Worm (Caenorhabditis elegans) whole organism, L1 larva: Measurements from ENCODE around the gene nhr-214.

Experiments used
- C04F5.9 ChIP-seq: sonication (generic microtip); optimal IDR thresholded peaks from 2 replicates; lab custom pipeline; 2016; ENCODE audit warnings: missing genetic modification characterization, missing compliant biosample characterization
- C16A3.4 ChIP-seq: fragments of 150-350 bp; optimal IDR thresholded peaks from 2 replicates; lab custom pipeline; 2014; ENCODE audit warnings: missing biosample characterization, missing genetic modification characterization
- F16B12.6 ChIP-seq: fragments of 150-350 bp; optimal IDR thresholded peaks from 2 replicates; lab custom pipeline; 2014; ENCODE audit warnings: missing biosample characterization, missing genetic modification characterization
- aha-1 ChIP-seq: fragments of 150-350 bp; optimal IDR thresholded peaks from 2 replicates; lab custom pipeline; 2014; ENCODE audit warnings: missing biosample characterization, missing genetic modification characterization
- ama-1 ChIP-seq: fragments of 150-350 bp; optimal IDR thresholded peaks from 2 replicates; lab custom pipeline; 2014
- blmp-1 ChIP-seq: fragments of 150-350 bp; optimal IDR thresholded peaks from 2 replicates; lab custom pipeline; 2014; ENCODE audit warnings: missing biosample characterization, missing genetic modification characterization
- ceh-63 ChIP-seq: fragments of 200-800 bp; sonication (Bioruptor generic); optimal IDR thresholded peaks from 2 replicates; lab custom pipeline; 2018; ENCODE audit warnings: mild to moderate bottlenecking, missing genetic modification characterization, missing compliant biosample characterization
- ceh-82 ChIP-seq, 3 experiments: fragments of 150-350 bp in 1 of 3; sonication (generic microtip) in 2 of 3; optimal IDR thresholded peaks; 2 replicates each; lab custom pipeline; 2014 to 2017; ENCODE audit warnings: missing biosample characterization in 3 of 3, missing genetic modification characterization in 3 of 3
- ceh-88 ChIP-seq: fragments of 200-800 bp; sonication (Bioruptor generic); IDR thresholded peaks from 2 replicates; pipeline ENCODE4 v1.3.6; 2022; ENCODE audit warnings: missing genetic modification characterization, missing compliant biosample characterization
- dpl-1 ChIP-seq, 3 experiments: fragments of 150-350 bp in 2 of 3; sonication (generic microtip) in 1 of 3; optimal IDR thresholded peaks; 2 replicates each; lab custom pipeline; 2014 to 2017; ENCODE audit warnings: missing biosample characterization in 3 of 3, missing genetic modification characterization in 3 of 3, missing genetic modification reagents in 3 of 3
- dsc-1 ChIP-seq: sonication (generic microtip); optimal IDR thresholded peaks from 2 replicates; lab custom pipeline; 2016; ENCODE audit warnings: mild to moderate bottlenecking, missing genetic modification characterization, missing compliant biosample characterization
- efl-3 ChIP-seq: fragments of 200-800 bp; sonication (Bioruptor generic); optimal IDR thresholded peaks from 2 replicates; lab custom pipeline; 2018; ENCODE audit warnings: mild to moderate bottlenecking, missing genetic modification characterization, missing compliant biosample characterization
- egl-13 ChIP-seq: sonication (generic microtip); optimal IDR thresholded peaks from 2 replicates; lab custom pipeline; 2016; ENCODE audit warnings: missing genotype, missing genetic modification reagents, missing genetic modification characterization, missing compliant biosample characterization
- egl-27 ChIP-seq, 2 experiments: fragments of 150-350 bp in 1 of 2; sonication (generic microtip); optimal IDR thresholded peaks; 3 replicates each; lab custom pipeline; 2017 to 2018; ENCODE audit warnings: missing biosample characterization in 2 of 2, missing genetic modification characterization in 2 of 2, missing genetic modification reagents in 2 of 2
- fkh-10 ChIP-seq: sonication (generic microtip); optimal IDR thresholded peaks from 2 replicates; lab custom pipeline; 2017; ENCODE audit warnings: missing biosample characterization, missing genetic modification reagents, missing genetic modification characterization
- fkh-4 ChIP-seq: sonication (generic microtip); optimal IDR thresholded peaks from 2 replicates; lab custom pipeline; 2016; ENCODE audit warnings: missing compliant biosample characterization, missing genetic modification characterization, borderline replicate concordance
- fkh-8 ChIP-seq: sonication (generic microtip); optimal IDR thresholded peaks from 2 replicates; lab custom pipeline; 2016; ENCODE audit warnings: mild to moderate bottlenecking, missing genetic modification characterization, missing compliant biosample characterization
- fos-1 ChIP-seq: fragments of 150-350 bp; optimal IDR thresholded peaks from 2 replicates; lab custom pipeline; 2014; ENCODE audit warnings: missing biosample characterization, missing genetic modification characterization
- grh-1 ChIP-seq: fragments of 200-800 bp; sonication (Bioruptor generic); IDR thresholded peaks from 2 replicates; pipeline ENCODE4 v1.3.6; 2022; ENCODE audit warnings: missing genetic modification reagents, missing genetic modification characterization, missing compliant biosample characterization
- hlh-17 ChIP-seq: fragments of 200-800 bp; sonication (Bioruptor generic); optimal IDR thresholded peaks from 2 replicates; lab custom pipeline; 2018; ENCODE audit warnings: missing genetic modification characterization, mild to moderate bottlenecking, missing compliant biosample characterization, moderate library complexity, borderline replicate concordance
- hlh-4 ChIP-seq: sonication (generic microtip); optimal IDR thresholded peaks from 2 replicates; lab custom pipeline; 2016; ENCODE audit warnings: mild to moderate bottlenecking, missing genetic modification characterization, missing compliant biosample characterization
- isw-1 ChIP-seq: fragments of 200-800 bp; sonication (Bioruptor generic); IDR thresholded peaks from 2 replicates; pipeline ENCODE4 v1.3.6; 2022; ENCODE audit warnings: missing genetic modification characterization, missing compliant biosample characterization
- lin-14 ChIP-seq: fragments of 200-800 bp; sonication (Bioruptor generic); optimal IDR thresholded peaks from 2 replicates; lab custom pipeline; 2018; ENCODE audit warnings: mild to moderate bottlenecking, missing genetic modification characterization, moderate library complexity, missing compliant biosample characterization
- lin-35 ChIP-seq, 2 experiments: fragments of 150-350 bp; optimal IDR thresholded peaks; 2 replicates each; lab custom pipeline; 2014; ENCODE audit warnings: missing biosample characterization in 2 of 2, missing genetic modification characterization in 2 of 2, missing genetic modification reagents in 2 of 2
- lsy-2 ChIP-seq, 2 experiments: fragments of 150-350 bp; optimal IDR thresholded peaks; 2 replicates each; lab custom pipeline; 2014; ENCODE audit warnings: missing biosample characterization in 2 of 2, missing genetic modification characterization in 2 of 2
- mab-9 ChIP-seq: fragments of 200-800 bp; sonication (Bioruptor generic); IDR thresholded peaks from 2 replicates; pipeline ENCODE4 v1.3.6; 2022; ENCODE audit warnings: missing genetic modification reagents, missing genetic modification characterization, missing compliant biosample characterization
- mdl-1 ChIP-seq, 2 experiments: fragments of 150-350 bp; optimal IDR thresholded peaks; 2 replicates each; lab custom pipeline; 2014 to 2017; ENCODE audit warnings: missing biosample characterization in 2 of 2, missing genetic modification characterization in 2 of 2, inconsistent platforms in 1 of 2
- mef-2 ChIP-seq: fragments of 150-350 bp; optimal IDR thresholded peaks from 2 replicates; lab custom pipeline; 2014; ENCODE audit warnings: missing biosample characterization, missing genetic modification characterization
- nhr-12 ChIP-seq: sonication (generic microtip); optimal IDR thresholded peaks from 2 replicates; lab custom pipeline; 2017; ENCODE audit warnings: missing biosample characterization, missing genetic modification characterization
- nhr-20 ChIP-seq: sonication (generic microtip); optimal IDR thresholded peaks from 2 replicates; lab custom pipeline; 2016; ENCODE audit warnings: mild to moderate bottlenecking, missing genetic modification characterization, missing compliant biosample characterization
- nhr-28 ChIP-seq: fragments of 150-350 bp; optimal IDR thresholded peaks from 2 replicates; lab custom pipeline; 2014; ENCODE audit warnings: missing biosample characterization, missing genetic modification characterization
- nhr-47 ChIP-seq: sonication (generic microtip); optimal IDR thresholded peaks from 2 replicates; lab custom pipeline; 2016; ENCODE audit warnings: mild to moderate bottlenecking, missing genetic modification characterization, moderate library complexity, missing compliant biosample characterization
- nhr-71 ChIP-seq: sonication (generic microtip); optimal IDR thresholded peaks from 2 replicates; lab custom pipeline; 2016; ENCODE audit warnings: mild to moderate bottlenecking, missing genetic modification characterization, moderate library complexity, missing compliant biosample characterization
- nhr-77 ChIP-seq: fragments of 150-350 bp; optimal IDR thresholded peaks from 2 replicates; lab custom pipeline; 2014; ENCODE audit warnings: missing biosample characterization, missing genetic modification characterization
- pax-3 ChIP-seq: fragments of 200-800 bp; sonication (Bioruptor generic); optimal IDR thresholded peaks from 2 replicates; lab custom pipeline; 2018; ENCODE audit warnings: mild to moderate bottlenecking, missing genetic modification characterization, moderate library complexity, missing compliant biosample characterization
- rnt-1 ChIP-seq: sonication (generic microtip); optimal IDR thresholded peaks from 2 replicates; lab custom pipeline; 2016; ENCODE audit warnings: mild to moderate bottlenecking, missing genetic modification characterization, moderate library complexity, missing compliant biosample characterization
- snu-23 ChIP-seq: sonication (generic microtip); optimal IDR thresholded peaks from 2 replicates; lab custom pipeline; 2016; ENCODE audit warnings: missing genetic modification characterization, missing compliant biosample characterization
- sox-4 ChIP-seq: sonication (generic microtip); optimal IDR thresholded peaks from 2 replicates; lab custom pipeline; 2016; ENCODE audit warnings: missing genetic modification characterization, missing compliant biosample characterization
- swsn-7 ChIP-seq: sonication (generic microtip); optimal IDR thresholded peaks from 2 replicates; lab custom pipeline; 2016; ENCODE audit warnings: missing genetic modification characterization, missing compliant biosample characterization
- tlp-1 ChIP-seq: fragments of 150-350 bp; optimal IDR thresholded peaks from 2 replicates; lab custom pipeline; 2014; ENCODE audit warnings: missing biosample characterization, missing genetic modification characterization
- unc-30 ChIP-seq: sonication (generic microtip); optimal IDR thresholded peaks from 2 replicates; lab custom pipeline; 2017; ENCODE audit warnings: missing biosample characterization, missing genetic modification characterization
- unc-62 ChIP-seq: fragments of 150-350 bp; optimal IDR thresholded peaks from 2 replicates; lab custom pipeline; 2014; ENCODE audit warnings: missing biosample characterization, missing genetic modification reagents, missing genetic modification characterization
- vab-15 ChIP-seq: sonication (generic microtip); optimal IDR thresholded peaks from 2 replicates; lab custom pipeline; 2017; ENCODE audit warnings: missing genotype, mild to moderate bottlenecking, missing genetic modification characterization, missing compliant biosample characterization
- xbp-1 ChIP-seq: sonication (generic microtip); optimal IDR thresholded peaks from 2 replicates; lab custom pipeline; 2016; ENCODE audit warnings: missing genetic modification characterization, missing compliant biosample characterization
- ztf-11 ChIP-seq, 2 experiments: sonication (generic microtip); optimal IDR thresholded peaks; 2 replicates each; lab custom pipeline; 2016 to 2017; ENCODE audit warnings: missing genetic modification characterization in 2 of 2, missing biosample characterization in 1 of 2, missing compliant biosample characterization in 1 of 2

Gene nhr-214

ce11 chrX:12702713-12703112 is 850 bp upstream of the nhr-214 start (continued):
- no peak for TF ChIP-seq hlh-17 (GFP tag; lab: Kevin White, UChicago)
- TF ChIP-seq efl-3 (GFP tag; lab: Kevin White, UChicago), result no peak
- no peak for TF ChIP-seq aha-1 (tag; lab: Kevin White, UChicago)
- TF ChIP-seq egl-13, result peak; percentile 41
- no peak for TF ChIP-seq egl-27 (tag; optimal IDR thresholded peaks at IDR 0.05; lab: Kevin White, UChicago)
- TF ChIP-seq lsy-2 (tag; optimal IDR thresholded peaks at IDR 0.05; lab: Kevin White, UChicago), result peak in 1 of 2 experiments; percentile 11
- TF ChIP-seq unc-30, result no peak
- no peak for TF ChIP-seq mef-2 (tag; lab: Kevin White, UChicago)
- TF ChIP-seq C16A3.4 (tag; lab: Kevin White, UChicago), result no peak
- TF ChIP-seq unc-62, result no peak
- TF ChIP-seq nhr-20 (tag; lab: Kevin White, UChicago), result peak; percentile 1
- no peak for TF ChIP-seq C04F5.9
- TF ChIP-seq ceh-82 (tag; optimal IDR thresholded peaks at IDR 0.05; lab: Kevin White, UChicago), result no peak
- TF ChIP-seq mdl-1 (tag; optimal IDR thresholded peaks at IDR 0.05; lab: Kevin White, UChicago), result no peak
- TF ChIP-seq nhr-77 (tag; lab: Kevin White, UChicago), result no peak

- peak; percentile 30 for TF ChIP-seq pax-3
- peak; percentile 43 for TF ChIP-seq nhr-71 (tag; lab: Kevin White, UChicago)
- TF ChIP-seq nhr-47, result peak; percentile 32
- TF ChIP-seq blmp-1, result no peak
- peak; percentile 58 for TF ChIP-seq fkh-8
- TF ChIP-seq dsc-1 (tag; lab: Kevin White, UChicago), result peak; percentile 92
- no peak for TF ChIP-seq nhr-77 (tag; lab: Kevin White, UChicago)
- TF ChIP-seq egl-13, result peak; percentile 33
Observed at ce11 chrX:12700456-12700855, 1.4 kb downstream of the nhr-214 start, which contains the start of gene nhr-26. Gene nhr-26, minus strand, starts transcription at chrX:12700465.

ce11 chrX:12693150-12693589 is 8.7 kb downstream of the nhr-214 start:
- TF ChIP-seq swsn-7 (tag; lab: Kevin White, UChicago) (peak; percentile 5), nhr-47 (peak; percentile 21), nhr-71 (tag; lab: Kevin White, UChicago) (peak; percentile 6), tlp-1 (tag; lab: Kevin White, UChicago) (no peak)

- no peak for TF ChIP-seq sox-4 (tag; lab: Kevin White, UChicago)
- TF ChIP-seq F16B12.6 (tag; lab: Kevin White, UChicago), result no peak
- TF ChIP-seq fkh-10 (GFP tag; lab: Kevin White, UChicago), result peak; percentile 63
- no peak for TF ChIP-seq vab-15 (tag; lab: Kevin White, UChicago)
- no peak for TF ChIP-seq lin-35 (GFP tag; optimal IDR thresholded peaks at IDR 0.05; lab: Kevin White, UChicago)
- TF ChIP-seq fkh-8, result peak; percentile 13
- peak; percentile 39 for TF ChIP-seq lin-14 (GFP tag; lab: Kevin White, UChicago)
- TF ChIP-seq nhr-20 (tag; lab: Kevin White, UChicago), result no peak
- no peak for TF ChIP-seq hlh-4
- TF ChIP-seq unc-62, result no peak
- peak in 1 of 2 experiments; percentile 49 for TF ChIP-seq ztf-11 (tag; optimal IDR thresholded peaks at IDR 0.05; lab: Kevin White, UChicago)
- no peak for TF ChIP-seq unc-30
- no peak for TF ChIP-seq nhr-12 (tag; lab: Kevin White, UChicago)
- TF ChIP-seq ceh-63 (GFP tag; lab: Kevin White, UChicago), result no peak
- no peak for TF ChIP-seq rnt-1 (tag; lab: Kevin White, UChicago)
- no peak for TF ChIP-seq nhr-71 (tag; lab: Kevin White, UChicago)
- TF ChIP-seq dpl-1 (GFP tag; optimal IDR thresholded peaks at IDR 0.05; lab: Kevin White, UChicago), result no peak
- TF ChIP-seq nhr-28, result no peak
- no peak for TF ChIP-seq mab-9 (GFP tag; lab: Robert Waterston, UW)
- TF ChIP-seq efl-3 (GFP tag; lab: Kevin White, UChicago), result no peak
- TF ChIP-seq ama-1, result peak; percentile 8
- no peak for TF ChIP-seq fkh-4 (tag; lab: Kevin White, UChicago)
- TF ChIP-seq dsc-1 (tag; lab: Kevin White, UChicago), result no peak
- no peak for TF ChIP-seq tlp-1 (tag; lab: Kevin White, UChicago)
- no peak for TF ChIP-seq grh-1 (GFP tag; lab: Robert Waterston, UW)
- TF ChIP-seq snu-23 (GFP tag; lab: Kevin White, UChicago), result no peak
- TF ChIP-seq fos-1 (tag; lab: Kevin White, UChicago), result no peak
- no peak for TF ChIP-seq ceh-88 (GFP tag; lab: Robert Waterston, UW)
- peak; percentile 19 for TF ChIP-seq swsn-7 (tag; lab: Kevin White, UChicago)
- TF ChIP-seq egl-27 (tag; optimal IDR thresholded peaks at IDR 0.05; lab: Kevin White, UChicago), result no peak
- 0 out of 2 replicates have a peak, but pooled peaks have one; percentile 10 for TF ChIP-seq isw-1
- no peak for TF ChIP-seq xbp-1 (tag; lab: Kevin White, UChicago)
Observed at ce11 chrX:12691740-12692383, 10.0 kb downstream of the nhr-214 start.
